Worm (Caenorhabditis elegans): ENCODE results near the gene npp-1.

DNA sequence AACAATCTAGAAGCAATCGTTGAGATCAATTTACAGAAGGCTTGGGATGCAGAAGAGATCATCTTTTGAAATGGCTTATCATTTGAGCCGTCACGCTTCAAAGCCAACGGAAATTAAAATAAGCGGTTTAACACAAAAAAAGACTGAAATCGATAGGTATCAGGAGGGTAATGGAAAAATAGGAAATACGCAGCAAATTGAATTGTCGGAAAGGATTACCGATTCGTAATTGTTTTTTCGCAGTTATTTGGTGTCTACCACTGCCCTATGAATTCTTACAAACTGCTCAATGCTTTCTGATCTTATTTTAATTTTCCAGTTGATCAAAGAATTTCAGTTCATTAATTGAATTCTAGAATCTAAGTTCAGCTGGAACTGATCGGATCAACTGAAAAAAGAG lies 46.8 kb upstream of the npp-1 start:
- TF ChIP-seq him-1 (tag; optimal IDR thresholded peaks at IDR 0.05) (no peak), W03F9.2 (tag; optimal IDR thresholded peaks at IDR 0.05) (no peak)
